Fruit fly (Drosophila melanogaster): ENCODE results near the gene CG32533.

The CG32533 gene

dm6 chrX:19491984-19492584 lies 12.9 kb upstream of the CG32533 start, which contains the start of the genes pcm and ND-18 (continued):
- TF ChIP-seq CG12659 (GFP tag; optimal IDR thresholded peaks at IDR 0.05) (peak; percentile 39), Sry-δ (GFP tag; optimal IDR thresholded peaks at IDR 0.05) (peak; percentile 64), CG30020 (tag; optimal IDR thresholded peaks at IDR 0.05) (peak; percentile 23), Myb (GFP tag; optimal IDR thresholded peaks at IDR 0.05) (peak; percentile 62), Gug (GFP tag; IDR thresholded peaks at IDR 0.05) (no peak), CG5180 (GFP tag; optimal IDR thresholded peaks at IDR 0.05) (no peak), Bteb2 (GFP tag; optimal IDR thresholded peaks at IDR 0.05) (no peak), HLH54F (GFP tag; optimal IDR thresholded peaks at IDR 0.05) (peak; percentile 5), Dp (GFP tag; optimal IDR thresholded peaks at IDR 0.05) (peak; percentile 65), amos (GFP tag; IDR thresholded peaks at IDR 0.05; ENCODE audit: partially characterized antibody) (peak; percentile 18), HLH3B (GFP tag; IDR thresholded peaks at IDR 0.05) (no peak), CG31224 (GFP tag; IDR thresholded peaks at IDR 0.05) (no peak), CG34224 (GFP tag; IDR thresholded peaks at IDR 0.05; ENCODE audit: partially characterized antibody) (0 out of 3 replicates have a peak, but pooled peaks have one; percentile 22), crp (GFP tag; optimal IDR thresholded peaks at IDR 0.05) (peak; percentile 54 to 92), CG4730 (GFP tag; IDR thresholded peaks at IDR 0.05) (no peak), E2f2 (GFP tag; IDR thresholded peaks at IDR 0.05) (peak; percentile 74), stwl (tag; optimal IDR thresholded peaks at IDR 0.05) (peak; percentile 23), cad (GFP tag; optimal IDR thresholded peaks at IDR 0.05) (no peak), tap (tag; optimal IDR thresholded peaks at IDR 0.05) (no peak), knrl (GFP tag; IDR thresholded peaks at IDR 0.05; ENCODE audit: partially characterized antibody) (0 out of 3 replicates have a peak, but pooled peaks have one; percentile 28), CG2116 (GFP tag; optimal IDR thresholded peaks at IDR 0.05) (peak; percentile 66), CG12942 (GFP tag; optimal IDR thresholded peaks at IDR 0.05) (no peak), dm (GFP tag; optimal IDR thresholded peaks at IDR 0.05) (peak; percentile 27), stc (GFP tag; IDR thresholded peaks at IDR 0.05) (no peak), CG6683 (GFP tag; optimal IDR thresholded peaks at IDR 0.05) (no peak), CG9797 (GFP tag; optimal IDR thresholded peaks at IDR 0.05) (peak; percentile 79), MBD-R2 (GFP tag; IDR thresholded peaks at IDR 0.05) (peak; percentile 79), CG17186 (GFP tag; optimal IDR thresholded peaks at IDR 0.05) (peak; percentile 41), phol (tag; optimal IDR thresholded peaks at IDR 0.05) (peak; percentile 35), Dref (GFP tag; IDR thresholded peaks at IDR 0.05) (peak; percentile 49), pan (optimal IDR thresholded peaks at IDR 0.05) (no peak), pan (GFP tag; optimal IDR thresholded peaks at IDR 0.05 in 1 of 2, IDR thresholded peaks at IDR 0.05 in 1 of 2) (no peak), CG31365 (tag; optimal IDR thresholded peaks at IDR 0.05) (no peak), HmgZ (tag; optimal IDR thresholded peaks at IDR 0.05) (no peak), BEAF-32 (GFP tag; optimal IDR thresholded peaks at IDR 0.05) (peak; percentile 65), Doc2 (GFP tag; IDR thresholded peaks at IDR 0.05) (no peak), cas (GFP tag; IDR thresholded peaks at IDR 0.05) (no peak), CG15514 (GFP tag; optimal IDR thresholded peaks at IDR 0.05) (peak; percentile 85), CG2202 (tag; optimal IDR thresholded peaks at IDR 0.05) (no peak), pzg (GFP tag; optimal IDR thresholded peaks at IDR 0.05) (peak; percentile 64), Awh (GFP tag; IDR thresholded peaks at IDR 0.05) (no peak), H15 (GFP tag; IDR thresholded peaks at IDR 0.05) (no peak), twi (tag; optimal IDR thresholded peaks at IDR 0.05) (no peak), trem (tag; optimal IDR thresholded peaks at IDR 0.05) (peak; percentile 1), prd (optimal IDR thresholded peaks at IDR 0.05) (no peak), prd (GFP tag; IDR thresholded peaks at IDR 0.05) (no peak), tx (GFP tag; optimal IDR thresholded peaks at IDR 0.05) (no peak), CG5953 (GFP tag; IDR thresholded peaks at IDR 0.05) (no peak), CG4617 (GFP tag; optimal IDR thresholded peaks at IDR 0.05; ENCODE audit: borderline replicate concordance) (peak; percentile 32), pho (GFP tag; optimal IDR thresholded peaks at IDR 0.05) (no peak)
